Worm (Caenorhabditis elegans): ENCODE results near the gene F35C11.2.

The F35C11.2 gene

DNA sequence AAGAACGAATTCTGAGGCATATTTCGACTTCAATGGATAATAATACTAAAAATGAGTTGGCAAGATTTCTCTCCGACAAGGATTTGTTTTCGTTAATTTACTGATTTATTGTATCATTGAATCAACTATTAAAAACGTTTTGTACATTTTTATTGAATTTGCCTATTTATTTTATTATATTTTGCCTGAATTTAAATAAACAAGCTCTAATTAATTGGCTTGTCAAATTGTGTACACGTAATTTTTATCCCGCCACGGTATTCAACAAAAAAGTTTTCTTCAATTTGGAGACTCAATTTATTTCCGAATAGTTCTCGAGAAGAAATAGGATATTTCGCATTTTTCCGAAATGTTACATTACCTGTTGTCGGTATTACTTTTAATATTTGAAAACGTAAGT lies 16.1 kb downstream of the F35C11.2 start, which contains the start of gene M110.7:
Gene M110.7 (plus strand): TSS at position 301 of the 400 bp plus-strand sequence.
- no peak for TF ChIP-seq efl-3 (GFP tag; optimal IDR thresholded peaks at IDR 0.05)
- no peak for TF ChIP-seq nhr-237 (tag; optimal IDR thresholded peaks at IDR 0.05)
- TF ChIP-seq nhr-71 (tag; optimal IDR thresholded peaks at IDR 0.05), result no peak
- no peak for TF ChIP-seq C34B4.2 (tag; optimal IDR thresholded peaks at IDR 0.05)
- no peak for TF ChIP-seq ztf-4 (tag; optimal IDR thresholded peaks at IDR 0.05)

DNA sequence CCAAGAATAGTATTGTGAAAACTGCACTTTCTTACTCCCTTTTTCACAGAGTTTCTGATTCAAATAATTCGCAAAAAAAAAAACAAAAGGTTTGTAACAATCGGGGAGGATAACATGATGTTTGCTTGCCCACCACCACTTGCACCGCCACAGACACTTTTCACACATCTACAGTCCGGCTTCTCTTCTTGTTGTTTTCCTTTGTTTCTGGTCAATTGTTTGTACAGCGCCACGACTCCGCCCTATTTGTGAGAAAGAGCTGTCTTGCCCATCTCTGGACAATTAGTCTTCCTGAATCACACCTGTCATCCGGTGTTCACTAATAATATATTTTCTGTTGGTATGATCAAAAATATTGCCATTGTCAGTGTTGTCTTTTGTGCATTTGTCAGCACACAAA lies 17.7 kb downstream of the F35C11.2 start, which contains the start of gene M110.9:
Gene M110.9 (plus strand): TSS at position 301 of the 400 bp plus-strand sequence.
- TF ChIP-seq ztf-4 (tag; optimal IDR thresholded peaks at IDR 0.05) (no peak), nhr-47 (tag; optimal IDR thresholded peaks at IDR 0.05) (no peak), ces-1 (GFP tag; optimal IDR thresholded peaks at IDR 0.05) (no peak), alr-1 (tag; optimal IDR thresholded peaks at IDR 0.05; ENCODE audit: borderline replicate concordance) (no peak), pqm-1 (tag; optimal IDR thresholded peaks at IDR 0.05) (no peak), hlh-17 (GFP tag; optimal IDR thresholded peaks at IDR 0.05; ENCODE audit: borderline replicate concordance) (no peak), unc-62 (GFP tag; optimal IDR thresholded peaks at IDR 0.05) (no peak), dpl-1 (GFP tag; optimal IDR thresholded peaks at IDR 0.05) (no peak), aha-1 (tag; optimal IDR thresholded peaks at IDR 0.05) (no peak), nhr-19 (GFP tag; conservative IDR thresholded peaks at IDR 0.05) (no peak), pag-3 (tag; optimal IDR thresholded peaks at IDR 0.05; ENCODE audit: borderline replicate concordance, insufficient read depth) (no peak), jun-1 (tag; optimal IDR thresholded peaks at IDR 0.05) (no peak), xbp-1 (tag; optimal IDR thresholded peaks at IDR 0.05) (no peak), egl-27 (tag; optimal IDR thresholded peaks at IDR 0.05) (no peak), snpc-4 (tag; optimal IDR thresholded peaks at IDR 0.05) (no peak), ceh-63 (GFP tag; optimal IDR thresholded peaks at IDR 0.05) (no peak)

DNA sequence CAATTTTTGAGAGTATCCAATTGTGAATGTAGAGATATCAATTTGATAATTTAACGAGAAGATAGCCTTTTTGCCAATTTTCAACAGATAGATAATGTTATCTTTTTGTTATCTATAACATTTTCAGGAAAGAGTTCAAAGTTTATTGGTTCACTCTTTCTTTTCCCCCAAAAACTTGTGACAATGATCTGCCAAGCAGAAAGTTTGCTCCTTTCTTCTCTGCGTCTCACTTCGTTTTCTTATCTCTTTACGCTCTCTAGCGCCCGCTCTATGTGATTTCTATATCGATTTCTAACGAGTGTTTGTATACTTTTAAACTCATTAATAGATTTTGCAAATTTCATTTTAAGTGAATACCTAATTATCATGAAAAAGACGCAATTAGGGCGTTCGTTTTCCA lies 22.2 kb downstream of the F35C11.2 start:
- TF ChIP-seq elt-3 (tag; optimal IDR thresholded peaks at IDR 0.05) (no peak), lin-14 (GFP tag; optimal IDR thresholded peaks at IDR 0.05) (no peak), sox-4 (tag; optimal IDR thresholded peaks at IDR 0.05) (no peak), unc-98 (GFP tag; IDR thresholded peaks at IDR 0.05) (no peak), nhr-85 (tag) (no peak), blmp-1 (tag; optimal IDR thresholded peaks at IDR 0.05) (peak; percentile 23), nhr-71 (tag; optimal IDR thresholded peaks at IDR 0.05) (peak; percentile 42), mdl-1 (tag; optimal IDR thresholded peaks at IDR 0.05) (peak in 1 of 2 experiments; percentile 29), unc-86 (tag; optimal IDR thresholded peaks at IDR 0.05) (no peak), ceh-63 (GFP tag; optimal IDR thresholded peaks at IDR 0.05) (no peak), lsy-2 (tag; optimal IDR thresholded peaks at IDR 0.05) (peak in 1 of 2 experiments; percentile 41), mep-1 (tag; optimal IDR thresholded peaks at IDR 0.05) (peak; percentile 40), nhr-90 (tag; optimal IDR thresholded peaks at IDR 0.05; ENCODE audit: poor library complexity) (peak; percentile 23), nhr-20 (tag; optimal IDR thresholded peaks at IDR 0.05) (peak; percentile 47), elt-2 (tag; optimal IDR thresholded peaks at IDR 0.05) (peak; percentile 93), pqm-1 (tag; optimal IDR thresholded peaks at IDR 0.05) (peak; percentile 10), efl-1 (optimal IDR thresholded peaks at IDR 0.05) (peak in 1 of 2 experiments; percentile 1), efl-1 (GFP tag; optimal IDR thresholded peaks at IDR 0.05 in 1 of 2) (no peak), lin-39 (tag; optimal IDR thresholded peaks at IDR 0.05) (no peak), lin-35 (GFP tag; optimal IDR thresholded peaks at IDR 0.05) (peak in 1 of 2 experiments; percentile 16), snu-23 (GFP tag; optimal IDR thresholded peaks at IDR 0.05) (peak; percentile 9)
